Fruit fly (Drosophila melanogaster): ENCODE measurements around the gene pins.

The pins gene

DNA sequence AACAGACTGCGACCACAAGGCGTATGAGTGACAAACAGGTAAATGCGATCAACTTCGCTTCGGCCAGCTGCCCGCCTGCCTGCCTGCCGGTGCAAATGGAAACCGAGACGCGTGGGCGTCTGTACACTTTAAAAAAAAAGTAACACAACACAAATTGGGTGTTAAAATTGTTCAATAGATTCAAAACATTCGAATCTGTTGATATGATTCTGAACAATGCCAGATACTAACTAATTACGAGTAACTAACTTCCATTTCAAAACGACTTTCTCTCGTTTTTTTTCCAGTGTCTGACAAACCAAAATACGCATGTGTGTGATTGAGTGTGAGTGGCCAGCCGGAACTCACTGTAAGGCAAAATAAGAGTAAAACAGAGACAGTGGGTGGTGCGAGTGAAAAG, 12.9 kb upstream of the pins start (continued):
- TF ChIP-seq B-H2 (GFP tag; optimal IDR thresholded peaks at IDR 0.05), result no peak
- TF ChIP-seq Awh (GFP tag; IDR thresholded peaks at IDR 0.05), result peak; percentile 90
- peak; percentile 75 for TF ChIP-seq MTF-1 (GFP tag; optimal IDR thresholded peaks at IDR 0.05; ENCODE audit: borderline replicate concordance)
- TF ChIP-seq CG9609 (GFP tag; optimal IDR thresholded peaks at IDR 0.05), result peak; percentile 45
- no peak for TF ChIP-seq inv (GFP tag; IDR thresholded peaks at IDR 0.05; ENCODE audit: partially characterized antibody)
- peak; percentile 78 for TF ChIP-seq CG4328 (GFP tag; optimal IDR thresholded peaks at IDR 0.05)
- no peak for TF ChIP-seq fd102C (GFP tag; optimal IDR thresholded peaks at IDR 0.05)
- TF ChIP-seq slp2 (GFP tag; optimal IDR thresholded peaks at IDR 0.05), result peak; percentile 56
- TF ChIP-seq CG1233 (GFP tag; optimal IDR thresholded peaks at IDR 0.05), result peak; percentile 84
- peak; percentile 49 for TF ChIP-seq corto (GFP tag; optimal IDR thresholded peaks at IDR 0.05)
- TF ChIP-seq cad (GFP tag; optimal IDR thresholded peaks at IDR 0.05), result no peak
- TF ChIP-seq CG9727 (GFP tag; optimal IDR thresholded peaks at IDR 0.05), result peak; percentile 87
- TF ChIP-seq ac (GFP tag; optimal IDR thresholded peaks at IDR 0.05), result no peak
- TF ChIP-seq dati (GFP tag; IDR thresholded peaks at IDR 0.05), result peak; percentile 73; the same call in 1 of the 2 replicates
- TF ChIP-seq CG7839 (tag; optimal IDR thresholded peaks at IDR 0.05), result peak; percentile 93
- TF ChIP-seq CG4854 (GFP tag; optimal IDR thresholded peaks at IDR 0.05), result peak; percentile 78
- peak; percentile 78 for TF ChIP-seq CG17612 (GFP tag; IDR thresholded peaks at IDR 0.05)
- TF ChIP-seq exex (tag; optimal IDR thresholded peaks at IDR 0.05), result peak; percentile 68
- TF ChIP-seq caup (GFP tag; optimal IDR thresholded peaks at IDR 0.05; ENCODE audit: severe bottlenecking), result peak; percentile 95
- TF ChIP-seq gem (tag; optimal IDR thresholded peaks at IDR 0.05), result peak; percentile 85
- no peak for TF ChIP-seq Abd-B (GFP tag; optimal IDR thresholded peaks at IDR 0.05)
- peak; percentile 77 for TF ChIP-seq CG12391 (tag; optimal IDR thresholded peaks at IDR 0.05)
- peak; percentile 90 for TF ChIP-seq lmd (GFP tag; IDR thresholded peaks at IDR 0.05)
- no peak for TF ChIP-seq hkb (optimal IDR thresholded peaks at IDR 0.05)
- peak; percentile 94 for TF ChIP-seq hkb (GFP tag; IDR thresholded peaks at IDR 0.05)
- TF ChIP-seq CG18476 (GFP tag; optimal IDR thresholded peaks at IDR 0.05), result peak; percentile 77
- TF ChIP-seq twi (tag; optimal IDR thresholded peaks at IDR 0.05), result no peak
- peak; percentile 82 for TF ChIP-seq CG31365 (tag; optimal IDR thresholded peaks at IDR 0.05)
- no peak for TF ChIP-seq YL-1 (GFP tag; optimal IDR thresholded peaks at IDR 0.05)
- peak; percentile 76; the same call in 2 of the 3 replicates for TF ChIP-seq CG6175 (GFP tag; IDR thresholded peaks at IDR 0.05)
- TF ChIP-seq Dref (GFP tag; IDR thresholded peaks at IDR 0.05), result no peak
- no peak for TF ChIP-seq Scr (GFP tag; IDR thresholded peaks at IDR 0.05; ENCODE audit: partially characterized antibody)
- peak; percentile 69 for TF ChIP-seq az2 (GFP tag; optimal IDR thresholded peaks at IDR 0.05)
- TF ChIP-seq CG15073 (GFP tag; optimal IDR thresholded peaks at IDR 0.05), result no peak
- TF ChIP-seq luna (GFP tag; optimal IDR thresholded peaks at IDR 0.05), result peak; percentile 86
- peak; percentile 93 for TF ChIP-seq CG12071 (GFP tag; optimal IDR thresholded peaks at IDR 0.05)
- peak; percentile 70 for TF ChIP-seq D19B (GFP tag; optimal IDR thresholded peaks at IDR 0.05)
- peak; percentile 89 for TF ChIP-seq seq (GFP tag; IDR thresholded peaks at IDR 0.05)
- TF ChIP-seq pan (optimal IDR thresholded peaks at IDR 0.05), result no peak
- peak in 1 of 2 experiments; percentile 92 for TF ChIP-seq pan (GFP tag; optimal IDR thresholded peaks at IDR 0.05 in 1 of 2, IDR thresholded peaks at IDR 0.05 in 1 of 2)
- peak; percentile 86 for TF ChIP-seq phol (tag; optimal IDR thresholded peaks at IDR 0.05)
- TF ChIP-seq lov (optimal IDR thresholded peaks at IDR 0.05), result no peak
- TF ChIP-seq lov (GFP tag; IDR thresholded peaks at IDR 0.05), result peak; percentile 73; the same call in 1 of the 3 replicates
- peak; percentile 87 for TF ChIP-seq jumu (GFP tag; optimal IDR thresholded peaks at IDR 0.05)
- peak; percentile 90 for TF ChIP-seq Mrtf (GFP tag; IDR thresholded peaks at IDR 0.05)
- TF ChIP-seq CG3995 (GFP tag; optimal IDR thresholded peaks at IDR 0.05), result peak; percentile 71
- no peak for TF ChIP-seq grau (tag; optimal IDR thresholded peaks at IDR 0.05)
- no peak for TF ChIP-seq zen2 (GFP tag; IDR thresholded peaks at IDR 0.05; ENCODE audit: partially characterized antibody)
- TF ChIP-seq CG12104 (GFP tag; optimal IDR thresholded peaks at IDR 0.05), result peak; percentile 82
- peak; percentile 74 for TF ChIP-seq ken (GFP tag; IDR thresholded peaks at IDR 0.05)
- TF ChIP-seq CG10979 (tag; optimal IDR thresholded peaks at IDR 0.05), result peak; percentile 77

Measured in whole organism, embryonic.